Worm (Caenorhabditis elegans) whole organism, L3 larva: ENCODE results near the gene cht-4.

Experiments
- R02D3.7 ChIP-seq: fragments of 150-350 bp; optimal IDR thresholded peaks from 2 replicates; lab custom pipeline; 2014; ENCODE audit warnings: missing biosample characterization, missing genetic modification characterization
- aly-2 ChIP-seq: fragments of 150-350 bp; optimal IDR thresholded peaks from 2 replicates; lab custom pipeline; 2014; ENCODE audit warnings: missing biosample characterization, missing genetic modification characterization
- ama-1 ChIP-seq: fragments of 150-350 bp; optimal IDR thresholded peaks from 2 replicates; lab custom pipeline; 2018
- ceh-28 ChIP-seq: fragments of 150-350 bp; optimal IDR thresholded peaks from 2 replicates; lab custom pipeline; 2014; ENCODE audit warnings: missing biosample characterization, missing genetic modification reagents, missing genetic modification characterization
- ceh-82 ChIP-seq: fragments of 150-350 bp; optimal IDR thresholded peaks from 2 replicates; lab custom pipeline; 2014; ENCODE audit warnings: missing biosample characterization, missing genetic modification characterization
- ceh-9 ChIP-seq: sonication (generic microtip); optimal IDR thresholded peaks from 2 replicates; lab custom pipeline; 2018; ENCODE audit warnings: missing biosample characterization, missing genetic modification characterization
- egl-27 ChIP-seq: sonication (generic microtip); optimal IDR thresholded peaks from 4 replicates; lab custom pipeline; 2017; ENCODE audit warnings: missing biosample characterization, missing genetic modification reagents, missing genetic modification characterization
- egl-5 ChIP-seq: fragments of 150-350 bp; optimal IDR thresholded peaks from 2 replicates; lab custom pipeline; 2017; ENCODE audit warnings: missing biosample characterization, missing genetic modification reagents, missing genetic modification characterization, inconsistent platforms
- elt-1 ChIP-seq: fragments of 150-350 bp; optimal IDR thresholded peaks from 2 replicates; lab custom pipeline; 2014; ENCODE audit warnings: missing biosample characterization, missing genetic modification characterization
- elt-2 ChIP-seq: sonication (generic microtip); optimal IDR thresholded peaks from 2 replicates; lab custom pipeline; 2016; ENCODE audit warnings: missing genetic modification reagents, mild to moderate bottlenecking, missing genetic modification characterization, missing compliant biosample characterization
- elt-3 ChIP-seq, 3 experiments: fragments of 150-350 bp in 1 of 3; sonication (generic microtip) in 2 of 3; optimal IDR thresholded peaks; 2 replicates in 2 of 3; 4 replicates in 1 of 3; lab custom pipeline; 2014 to 2017; ENCODE audit warnings: missing biosample characterization in 3 of 3, missing genetic modification characterization in 3 of 3
- eor-1 ChIP-seq, 2 experiments: fragments of 150-350 bp; optimal IDR thresholded peaks; 2 replicates each; lab custom pipeline; 2014 to 2018; ENCODE audit warnings: missing biosample characterization in 2 of 2, missing genetic modification characterization in 2 of 2
- fkh-10 ChIP-seq: sonication (generic microtip); optimal IDR thresholded peaks from 2 replicates; lab custom pipeline; 2017; ENCODE audit warnings: missing biosample characterization, missing genetic modification reagents, missing genetic modification characterization
- hmg-11 ChIP-seq: sonication (generic microtip); optimal IDR thresholded peaks from 2 replicates; lab custom pipeline; 2016; ENCODE audit warnings: missing genetic modification characterization, missing compliant biosample characterization
- jun-1 ChIP-seq: fragments of 150-350 bp; optimal IDR thresholded peaks from 2 replicates; lab custom pipeline; 2014; ENCODE audit warnings: missing biosample characterization, missing genetic modification reagents, missing genetic modification characterization
- lin-15B ChIP-seq: fragments of 150-350 bp; optimal IDR thresholded peaks from 2 replicates; lab custom pipeline; 2014; ENCODE audit warnings: missing biosample characterization, missing genetic modification characterization
- lin-39 ChIP-seq: fragments of 150-350 bp; optimal IDR thresholded peaks from 2 replicates; lab custom pipeline; 2018; ENCODE audit warnings: missing biosample characterization, missing genetic modification reagents, missing genetic modification characterization
- lsy-12 ChIP-seq: sonication (generic microtip); optimal IDR thresholded peaks from 2 replicates; lab custom pipeline; 2016; ENCODE audit warnings: mild to moderate bottlenecking, missing genetic modification characterization, missing compliant biosample characterization
- mdl-1 ChIP-seq: fragments of 150-350 bp; optimal IDR thresholded peaks from 2 replicates; lab custom pipeline; 2014; ENCODE audit warnings: missing biosample characterization, missing genetic modification characterization
- mml-1 ChIP-seq: fragments of 150-350 bp; sonication (generic microtip); optimal IDR thresholded peaks from 3 replicates; lab custom pipeline; 2014; ENCODE audit warnings: missing biosample characterization, missing genetic modification characterization
- nfya-1 ChIP-seq: sonication (generic microtip); optimal IDR thresholded peaks from 2 replicates; lab custom pipeline; 2017; ENCODE audit warnings: missing genetic modification characterization, mild to moderate bottlenecking, missing compliant biosample characterization, antibody characterized with exemption, moderate library complexity; ENCODE audit not compliant: insufficient read depth
- nhr-11 ChIP-seq: fragments of 150-350 bp; optimal IDR thresholded peaks from 2 replicates; lab custom pipeline; 2014; ENCODE audit warnings: missing biosample characterization, missing genetic modification characterization
- nhr-12 ChIP-seq: fragments of 150-350 bp; optimal IDR thresholded peaks from 2 replicates; lab custom pipeline; 2014; ENCODE audit warnings: missing biosample characterization, missing genetic modification characterization
- nhr-23 ChIP-seq: fragments of 150-350 bp; optimal IDR thresholded peaks from 2 replicates; lab custom pipeline; 2014; ENCODE audit warnings: missing biosample characterization, missing genetic modification reagents, missing genetic modification characterization
- nhr-237 ChIP-seq: fragments of 150-350 bp; optimal IDR thresholded peaks from 2 replicates; lab custom pipeline; 2014; ENCODE audit warnings: missing biosample characterization, missing genetic modification characterization
- nhr-25 ChIP-seq: sonication (generic microtip); optimal IDR thresholded peaks from 2 replicates; lab custom pipeline; 2017; ENCODE audit warnings: missing biosample characterization, missing genetic modification characterization
- nhr-43 ChIP-seq: sonication (generic microtip); optimal IDR thresholded peaks from 2 replicates; lab custom pipeline; 2016; ENCODE audit warnings: mild to moderate bottlenecking, missing genetic modification characterization, missing compliant biosample characterization; ENCODE audit not compliant: poor library complexity, severe bottlenecking
- nhr-76 ChIP-seq: fragments of 150-350 bp; sonication (generic microtip); optimal IDR thresholded peaks from 5 replicates; lab custom pipeline; 2014; ENCODE audit warnings: missing biosample characterization, missing genetic modification characterization
- nhr-77 ChIP-seq: fragments of 150-350 bp; optimal IDR thresholded peaks from 2 replicates; lab custom pipeline; 2014; ENCODE audit warnings: missing biosample characterization, missing genetic modification characterization
- pha-4 ChIP-seq: fragments of 150-350 bp; optimal IDR thresholded peaks from 2 replicates; lab custom pipeline; 2014; ENCODE audit warnings: missing biosample characterization, missing genetic modification reagents, missing genetic modification characterization
- pqm-1 ChIP-seq: fragments of 150-350 bp; optimal IDR thresholded peaks from 2 replicates; lab custom pipeline; 2017; ENCODE audit warnings: missing biosample characterization, missing genetic modification characterization, inconsistent platforms
- sea-2 ChIP-seq: fragments of 150-350 bp; sonication (generic microtip); optimal IDR thresholded peaks from 4 replicates; lab custom pipeline; 2014; ENCODE audit warnings: missing biosample characterization, missing genetic modification reagents, missing genetic modification characterization
- snpc-4 ChIP-seq: fragments of 150-350 bp; optimal IDR thresholded peaks from 2 replicates; lab custom pipeline; 2014; ENCODE audit warnings: missing biosample characterization, missing genetic modification characterization
- unc-39 ChIP-seq: sonication (generic microtip); optimal IDR thresholded peaks from 4 replicates; lab custom pipeline; 2017; ENCODE audit warnings: missing biosample characterization, missing genetic modification characterization
- zag-1 ChIP-seq: fragments of 150-350 bp; optimal IDR thresholded peaks from 2 replicates; lab custom pipeline; 2014; ENCODE audit warnings: missing biosample characterization, missing genetic modification characterization
- ztf-11 ChIP-seq: fragments of 150-350 bp; optimal IDR thresholded peaks from 2 replicates; lab custom pipeline; 2014; ENCODE audit warnings: missing biosample characterization, missing genetic modification characterization

Gene cht-4

ce11 chrIII:1610938-1611337 is 46.3 kb downstream of the cht-4 start:
- no peak for TF ChIP-seq elt-3 (tag; optimal IDR thresholded peaks at IDR 0.05; lab: Kevin White, UChicago)
- peak; percentile 60 for TF ChIP-seq ceh-28

- TF ChIP-seq mml-1 (tag; lab: Kevin White, UChicago): no peak
- no peak for TF ChIP-seq elt-1 (tag; lab: Kevin White, UChicago)
- no peak for TF ChIP-seq egl-5 (tag; lab: Kevin White, UChicago)
- TF ChIP-seq fkh-10: no peak
- no peak for TF ChIP-seq unc-39
- TF ChIP-seq ama-1 (lab: Kevin White, UChicago): no peak
- no peak for TF ChIP-seq ceh-82 (tag; lab: Kevin White, UChicago)
- TF ChIP-seq ceh-28: peak; percentile 74
Observed at ce11 chrIII:1607659-1608058, 49.6 kb downstream of the cht-4 start.

ce11 chrIII:1604514-1604976 is 52.7 kb downstream of the cht-4 start, which contains the start of gene Y22D7AL.6:
Y22D7AL.6 (plus strand) TSS chrIII:1604926.
- TF ChIP-seq pqm-1 (tag; lab: Kevin White, UChicago) (no peak), nhr-77 (peak; percentile 8), ceh-28 (no peak), lsy-12 (tag; lab: Kevin White, UChicago) (peak; percentile 58), lin-39 (no peak), nhr-12 (tag; lab: Kevin White, UChicago) (no peak), elt-2 (tag; lab: Kevin White, UChicago) (peak; percentile 37), egl-5 (tag; lab: Kevin White, UChicago) (no peak), R02D3.7 (tag; lab: Kevin White, UChicago) (no peak), eor-1 (tag; optimal IDR thresholded peaks at IDR 0.05; lab: Kevin White, UChicago) (no peak), nhr-11 (tag; lab: Kevin White, UChicago) (no peak), aly-2 (tag; lab: Kevin White, UChicago) (no peak), lin-15B (peak; percentile 2), unc-39 (no peak), nfya-1 (peak; percentile 32), mdl-1 (tag; lab: Kevin White, UChicago) (no peak), pha-4 (tag; lab: Kevin White, UChicago) (no peak), nhr-25 (tag; lab: Kevin White, UChicago) (peak; percentile 43), nhr-23 (tag; lab: Kevin White, UChicago) (peak; percentile 33), ztf-11 (no peak), nhr-43 (peak; percentile 37), egl-27 (tag; lab: Kevin White, UChicago) (peak; percentile 28), fkh-10 (no peak), hmg-11 (tag; lab: Kevin White, UChicago) (peak; percentile 45), nhr-76 (tag; lab: Kevin White, UChicago) (no peak)

- TF ChIP-seq sea-2 (GFP tag; lab: Kevin White, UChicago): no peak
- no peak for TF ChIP-seq snpc-4 (tag; lab: Kevin White, UChicago)
- TF ChIP-seq R02D3.7 (tag; lab: Kevin White, UChicago): no peak
- TF ChIP-seq egl-27 (tag; lab: Kevin White, UChicago): no peak
- no peak for TF ChIP-seq elt-3 (tag; optimal IDR thresholded peaks at IDR 0.05; lab: Kevin White, UChicago)
- TF ChIP-seq ztf-11: no peak
- TF ChIP-seq nhr-12 (tag; lab: Kevin White, UChicago): no peak
- no peak for TF ChIP-seq zag-1 (tag; lab: Kevin White, UChicago)
- no peak for TF ChIP-seq ceh-82 (tag; lab: Kevin White, UChicago)
- no peak for TF ChIP-seq ama-1 (lab: Kevin White, UChicago)
- TF ChIP-seq jun-1: no peak
- no peak for TF ChIP-seq ceh-28
- no peak for TF ChIP-seq pqm-1 (tag; lab: Kevin White, UChicago)
- no peak for TF ChIP-seq ceh-9 (tag; lab: Kevin White, UChicago)
- TF ChIP-seq lin-39: no peak
- TF ChIP-seq nfya-1: no peak
- TF ChIP-seq lsy-12 (tag; lab: Kevin White, UChicago): no peak
- no peak for TF ChIP-seq nhr-237 (tag; lab: Kevin White, UChicago)
- TF ChIP-seq nhr-77: no peak
- TF ChIP-seq, all 47 proteins: peak for 0
Observed at ce11 chrIII:1603776-1604175, 53.5 kb downstream of the cht-4 start.
